Worm (Caenorhabditis elegans) whole organism, young adult: Measurements from ENCODE around the gene C31H2.3.
A peak's percentile ranks its signal among the peaks of the same experiment; 100 is the strongest.

Experiments
- B0261.1 ChIP-seq: sonication (generic microtip); optimal IDR thresholded peaks from 2 replicates; lab custom pipeline; 2016; ENCODE audit warnings: mild to moderate bottlenecking, missing genetic modification characterization, moderate library complexity, missing compliant biosample characterization
- F10E7.11 ChIP-seq: sonication (generic microtip); optimal IDR thresholded peaks from 2 replicates; lab custom pipeline; 2017; ENCODE audit warnings: mild to moderate bottlenecking, missing genetic modification characterization, moderate library complexity, missing compliant biosample characterization
- F23B12.7 ChIP-seq: sonication (generic microtip); optimal IDR thresholded peaks from 2 replicates; lab custom pipeline; 2017; ENCODE audit warnings: missing genetic modification characterization, mild to moderate bottlenecking, missing compliant biosample characterization, antibody characterized with exemption, moderate library complexity; ENCODE audit not compliant: insufficient read depth
- F37B4.10 ChIP-seq: fragments of 200-800 bp; sonication (Bioruptor generic); IDR thresholded peaks from 2 replicates; pipeline ENCODE4 v1.3.6; 2022; ENCODE audit warnings: missing genetic modification characterization, missing compliant biosample characterization
- F49E8.2 ChIP-seq: sonication (generic microtip); optimal IDR thresholded peaks from 3 replicates; lab custom pipeline; 2017; ENCODE audit warnings: missing genetic modification characterization, mild to moderate bottlenecking, missing compliant biosample characterization, antibody characterized with exemption, moderate library complexity; ENCODE audit not compliant: insufficient read depth
- F52B5.7 ChIP-seq: sonication (generic microtip); optimal IDR thresholded peaks from 2 replicates; lab custom pipeline; 2016; ENCODE audit warnings: mild to moderate bottlenecking, missing genetic modification characterization, missing compliant biosample characterization
- F57A8.1 ChIP-seq: fragments of 200-800 bp; sonication (Bioruptor generic); optimal IDR thresholded peaks from 2 replicates; lab custom pipeline; 2018; ENCODE audit warnings: mild to moderate bottlenecking, missing genetic modification characterization, moderate library complexity, missing compliant biosample characterization
- T07F8.4 ChIP-seq: sonication (generic microtip); optimal IDR thresholded peaks from 2 replicates; lab custom pipeline; 2016; ENCODE audit warnings: mild to moderate bottlenecking, missing genetic modification characterization, moderate library complexity, missing compliant biosample characterization
- Y53F4B.3 ChIP-seq: fragments of 200-800 bp; sonication (Bioruptor generic); IDR thresholded peaks from 2 replicates; pipeline ENCODE4 v1.3.6; 2022; ENCODE audit warnings: missing genetic modification reagents, missing genetic modification characterization, missing compliant biosample characterization
- Y53G8AR.9 ChIP-seq: fragments of 200-800 bp; sonication (Bioruptor generic); conservative IDR thresholded peaks from 2 replicates; pipeline ENCODE4 v1.3.6; 2022; ENCODE audit warnings: missing genetic modification reagents, missing genetic modification characterization, missing compliant biosample characterization
- Y56A3A.18 ChIP-seq: fragments of 200-800 bp; sonication (Bioruptor generic); IDR thresholded peaks from 2 replicates; pipeline ENCODE4 v1.3.6; 2022; ENCODE audit warnings: missing genetic modification reagents, missing genetic modification characterization, missing compliant biosample characterization
- attf-6 ChIP-seq: fragments of 200-800 bp; sonication (Bioruptor generic); IDR thresholded peaks from 2 replicates; pipeline ENCODE4 v1.3.6; 2022; ENCODE audit warnings: missing genetic modification reagents, missing genetic modification characterization, missing compliant biosample characterization
- ceh-100 ChIP-seq: fragments of 200-800 bp; sonication (Bioruptor generic); IDR thresholded peaks from 2 replicates; pipeline ENCODE4 v1.3.6; 2022; ENCODE audit warnings: missing genetic modification reagents, missing genetic modification characterization, missing compliant biosample characterization
- ceh-58 ChIP-seq: fragments of 200-800 bp; sonication (Bioruptor generic); IDR thresholded peaks from 2 replicates; pipeline ENCODE4 v1.3.6; 2022; ENCODE audit warnings: missing genetic modification characterization, missing compliant biosample characterization
- dox-1 ChIP-seq: fragments of 200-800 bp; sonication (Bioruptor generic); IDR thresholded peaks from 2 replicates; pipeline ENCODE4 v1.3.6; 2022; ENCODE audit warnings: missing genetic modification reagents, missing genetic modification characterization, missing compliant biosample characterization
- dpff-1 ChIP-seq: sonication (generic microtip); optimal IDR thresholded peaks from 2 replicates; lab custom pipeline; 2017; ENCODE audit warnings: mild to moderate bottlenecking, missing genetic modification characterization, missing compliant biosample characterization
- egl-18 ChIP-seq: fragments of 200-800 bp; sonication (Bioruptor generic); IDR thresholded peaks from 2 replicates; pipeline ENCODE4 v1.3.6; 2022; ENCODE audit warnings: missing genetic modification reagents, missing genetic modification characterization, missing compliant biosample characterization
- ekl-4 ChIP-seq: fragments of 200-800 bp; sonication (Bioruptor generic); IDR thresholded peaks from 2 replicates; pipeline ENCODE4 v1.3.6; 2022; ENCODE audit warnings: missing genetic modification reagents, missing genetic modification characterization, missing compliant biosample characterization
- fkh-3 ChIP-seq: sonication (generic microtip); optimal IDR thresholded peaks from 2 replicates; lab custom pipeline; 2016; ENCODE audit warnings: mild to moderate bottlenecking, missing genetic modification characterization, missing compliant biosample characterization
- hlh-12 ChIP-seq: sonication (generic microtip); optimal IDR thresholded peaks from 2 replicates; lab custom pipeline; 2016; ENCODE audit warnings: missing genetic modification characterization, missing compliant biosample characterization
- hsf-1 ChIP-seq: fragments of 200-800 bp; sonication (Bioruptor generic); IDR thresholded peaks from 2 replicates; pipeline ENCODE4 v1.3.6; 2022; ENCODE audit warnings: missing genetic modification reagents, missing genetic modification characterization, missing compliant biosample characterization
- let-526 ChIP-seq: fragments of 200-800 bp; sonication (Bioruptor generic); IDR thresholded peaks from 2 replicates; pipeline ENCODE4 v1.3.6; 2022; ENCODE audit warnings: missing genetic modification reagents, missing genetic modification characterization, missing compliant biosample characterization
- lin-35 ChIP-seq, 3 experiments: fragments of 150-350 bp in 2 of 3; sonication (generic microtip) in 1 of 3; optimal IDR thresholded peaks; 2 replicates each; lab custom pipeline; 2014 to 2018; ENCODE audit warnings: missing biosample characterization in 3 of 3, missing genetic modification characterization in 3 of 3, missing genetic modification reagents in 3 of 3
- lin-40 ChIP-seq: sonication (generic microtip); optimal IDR thresholded peaks from 2 replicates; lab custom pipeline; 2016; ENCODE audit warnings: missing genetic modification characterization, mild to moderate bottlenecking, missing compliant biosample characterization, missing genotype, missing genetic modification reagents
- lsl-1 ChIP-seq: fragments of 200-800 bp; sonication (Bioruptor generic); optimal IDR thresholded peaks from 2 replicates; lab custom pipeline; 2018; ENCODE audit warnings: mild to moderate bottlenecking, missing genetic modification characterization, moderate library complexity, missing compliant biosample characterization
- lsy-27 ChIP-seq: sonication (generic microtip); optimal IDR thresholded peaks from 2 replicates; lab custom pipeline; 2017; ENCODE audit warnings: missing genetic modification characterization, mild to moderate bottlenecking, missing compliant biosample characterization, antibody characterized with exemption, missing genotype, borderline replicate concordance; ENCODE audit not compliant: insufficient read depth
- madf-3 ChIP-seq: fragments of 200-800 bp; sonication (Bioruptor generic); IDR thresholded peaks from 2 replicates; pipeline ENCODE4 v1.3.6; 2022; ENCODE audit warnings: missing genetic modification reagents, missing genetic modification characterization, missing compliant biosample characterization
- madf-6 ChIP-seq: fragments of 200-800 bp; sonication (Bioruptor generic); IDR thresholded peaks from 2 replicates; pipeline ENCODE4 v1.3.6; 2022; ENCODE audit warnings: missing genetic modification reagents, missing genetic modification characterization, missing compliant biosample characterization
- mxl-1 ChIP-seq: sonication (generic microtip); optimal IDR thresholded peaks from 2 replicates; lab custom pipeline; 2016; ENCODE audit warnings: missing genetic modification characterization, missing compliant biosample characterization
- nfyb-1 ChIP-seq: fragments of 200-800 bp; sonication (Bioruptor generic); IDR thresholded peaks from 2 replicates; pipeline ENCODE4 v1.3.6; 2022; ENCODE audit warnings: missing genetic modification reagents, missing genetic modification characterization, missing compliant biosample characterization
- nhr-179 ChIP-seq: sonication (generic microtip); optimal IDR thresholded peaks from 2 replicates; lab custom pipeline; 2016; ENCODE audit warnings: mild to moderate bottlenecking, missing genetic modification characterization, missing compliant biosample characterization
- nhr-80 ChIP-seq: sonication (generic microtip); optimal IDR thresholded peaks from 2 replicates; lab custom pipeline; 2016; ENCODE audit warnings: missing genetic modification characterization, missing compliant biosample characterization
- rec-8 ChIP-seq, 2 experiments: sonication (generic microtip); optimal IDR thresholded peaks; 2 replicates each; lab custom pipeline; 2016; ENCODE audit warnings: mild to moderate bottlenecking in 2 of 2, missing genetic modification characterization in 2 of 2, missing genetic modification reagents in 2 of 2, missing genotype in 2 of 2, missing biosample characterization in 1 of 2, missing compliant biosample characterization in 1 of 2, moderate library complexity in 1 of 2
- snpc-1.1 ChIP-seq: sonication (generic microtip); optimal IDR thresholded peaks from 2 replicates; lab custom pipeline; 2017; ENCODE audit warnings: missing genetic modification characterization, mild to moderate bottlenecking, missing compliant biosample characterization, antibody characterized with exemption, moderate library complexity, missing genotype, missing genetic modification reagents; ENCODE audit not compliant: insufficient read depth
- snpc-1.3 ChIP-seq: sonication (generic microtip); optimal IDR thresholded peaks from 2 replicates; lab custom pipeline; 2017; ENCODE audit warnings: missing genetic modification characterization, mild to moderate bottlenecking, missing compliant biosample characterization, antibody characterized with exemption, moderate library complexity, missing genotype, missing genetic modification reagents; ENCODE audit not compliant: insufficient read depth
- tbp1 ChIP-seq: fragments of 200-800 bp; sonication (Bioruptor generic); optimal IDR thresholded peaks from 2 replicates; lab custom pipeline; 2018; ENCODE audit warnings: mild to moderate bottlenecking, missing genetic modification characterization, missing compliant biosample characterization
- unc-62 ChIP-seq: fragments of 150-350 bp; optimal IDR thresholded peaks from 2 replicates; lab custom pipeline; 2014; ENCODE audit warnings: missing biosample characterization, missing genetic modification reagents, missing genetic modification characterization
- zim-3 ChIP-seq: sonication (generic microtip); optimal IDR thresholded peaks from 2 replicates; lab custom pipeline; 2017; ENCODE audit warnings: mild to moderate bottlenecking, missing genetic modification characterization, moderate library complexity, missing compliant biosample characterization
- ztf-25 ChIP-seq: fragments of 200-800 bp; sonication (Bioruptor generic); IDR thresholded peaks from 2 replicates; pipeline ENCODE4 v1.3.6; 2022; ENCODE audit warnings: missing genetic modification reagents, missing genetic modification characterization, missing compliant biosample characterization
- ztf-26 ChIP-seq: sonication (generic microtip); optimal IDR thresholded peaks from 2 replicates; lab custom pipeline; 2017; ENCODE audit warnings: missing genetic modification characterization, missing compliant biosample characterization
- ztf-28 ChIP-seq: fragments of 200-800 bp; sonication (Bioruptor generic); IDR thresholded peaks from 2 replicates; pipeline ENCODE4 v1.3.6; 2022; ENCODE audit warnings: missing genetic modification reagents, missing genetic modification characterization, missing compliant biosample characterization

Gene C31H2.3

ce11 chrX:5129447-5129846 is 24.7 kb downstream of the C31H2.3 start:
- TF ChIP-seq madf-6 (GFP tag; lab: Robert Waterston, UW) (no peak), egl-18 (GFP tag; lab: Robert Waterston, UW) (no peak), let-526 (GFP tag; lab: Robert Waterston, UW) (no peak), F37B4.10 (no peak), fkh-3 (no peak), rec-8 (tag; optimal IDR thresholded peaks at IDR 0.05; lab: Kevin White, UChicago) (no peak)

ce11 chrX:5124288-5124687 is 29.9 kb downstream of the C31H2.3 start:
- TF ChIP-seq madf-6 (GFP tag; lab: Robert Waterston, UW): no peak
- no peak for TF ChIP-seq F49E8.2 (tag; lab: Kevin White, UChicago)
- no peak for TF ChIP-seq lin-35 (GFP tag; optimal IDR thresholded peaks at IDR 0.05; lab: Kevin White, UChicago)
- no peak for TF ChIP-seq B0261.1 (tag; lab: Kevin White, UChicago)

- 0 out of 2 replicates have a peak, but pooled peaks have one; percentile 46 for TF ChIP-seq ekl-4
- TF ChIP-seq ztf-28 (GFP tag; lab: Robert Waterston, UW): no peak
- TF ChIP-seq F10E7.11: no peak
- TF ChIP-seq attf-6 (GFP tag; lab: Robert Waterston, UW): 0 out of 2 replicates have a peak, but pooled peaks have one; percentile 9
Measured at ce11 chrX:5122791-5123414, 31.3 kb downstream of the C31H2.3 start.

- TF ChIP-seq snpc-1.3 (tag; lab: Kevin White, UChicago) (no peak), ceh-58 (GFP tag; lab: Robert Waterston, UW) (no peak), rec-8 (tag; optimal IDR thresholded peaks at IDR 0.05; lab: Kevin White, UChicago) (no peak), ceh-100 (GFP tag; lab: Robert Waterston, UW) (no peak), lsy-27 (tag; lab: Kevin White, UChicago) (no peak), Y53G8AR.9 (GFP tag; lab: Robert Waterston, UW) (no peak), nhr-179 (tag; lab: Kevin White, UChicago) (no peak), madf-3 (GFP tag; lab: Robert Waterston, UW) (no peak), tbp1 (GFP tag; lab: Kevin White, UChicago) (peak; percentile 17), ztf-25 (GFP tag; lab: Robert Waterston, UW) (no peak), T07F8.4 (tag; lab: Kevin White, UChicago) (no peak), hsf-1 (GFP tag; lab: Robert Waterston, UW) (no peak), snpc-1.1 (tag; lab: Kevin White, UChicago) (no peak), ztf-26 (tag; lab: Kevin White, UChicago) (peak; percentile 52), hlh-12 (tag; lab: Kevin White, UChicago) (no peak), F52B5.7 (no peak), nhr-80 (tag; lab: Kevin White, UChicago) (peak; percentile 83), Y53F4B.3 (GFP tag; lab: Robert Waterston, UW) (no peak), F23B12.7 (tag; lab: Kevin White, UChicago) (no peak), dox-1 (GFP tag; lab: Robert Waterston, UW) (peak; percentile 29; the same call in 1 of the 2 replicates), F57A8.1 (no peak), dpff-1 (tag; lab: Kevin White, UChicago) (no peak), zim-3 (tag; lab: Kevin White, UChicago) (no peak), mxl-1 (tag; lab: Kevin White, UChicago) (no peak), nfyb-1 (GFP tag; lab: Robert Waterston, UW) (no peak), unc-62 (no peak), Y56A3A.18 (GFP tag; lab: Robert Waterston, UW) (no peak), lsl-1 (GFP tag; lab: Kevin White, UChicago) (no peak), lin-40 (tag; lab: Kevin White, UChicago) (peak; percentile 43)
Measured at ce11 chrX:5122369-5122768, 31.8 kb downstream of the C31H2.3 start.
